Fruit fly (Drosophila melanogaster) whole organism, wandering third instar larva: ENCODE measurements around the gene pxb.

Source experiments
- Abd-B ChIP-seq: fragments of >200 bp; optimal IDR thresholded peaks from 2 replicates; lab custom pipeline; 2017; ENCODE audit warnings: missing biosample characterization, missing genetic modification characterization
- Jra ChIP-seq: sonication (Bioruptor generic); optimal IDR thresholded peaks from 2 replicates; lab custom pipeline; 2016; ENCODE audit warnings: missing biosample characterization, missing genetic modification characterization
- dl ChIP-seq, 2 experiments: fragments of 175-275, 200-275 bp in 1 of 2; fragments of 200-275 bp in 1 of 2; sonication (Bioruptor generic); optimal IDR thresholded peaks; lab custom pipeline; 2018; ENCODE audit warnings: mild to moderate bottlenecking in 2 of 2, missing biosample characterization in 2 of 2, missing genetic modification characterization in 2 of 2, moderate library complexity in 2 of 2; ENCODE audit not compliant: partially characterized antibody in 2 of 2, insufficient read depth in 1 of 2
- ey ChIP-seq: fragments of 200-800 bp; sonication (Bioruptor generic); optimal IDR thresholded peaks from 2 replicates; lab custom pipeline; 2016; ENCODE audit warnings: missing biosample characterization, missing genetic modification characterization
- pan ChIP-seq: fragments of >200 bp; optimal IDR thresholded peaks from 2 replicates; lab custom pipeline; 2017
- usp ChIP-seq: fragments of >200 bp; optimal IDR thresholded peaks from 2 replicates; lab custom pipeline; 2017; ENCODE audit warnings: missing biosample characterization, missing genetic modification characterization

- TF ChIP-seq Abd-B (GFP tag; lab: Kevin White, UChicago) (no peak), Jra (no peak), dl (GFP tag; optimal IDR thresholded peaks at IDR 0.05; lab: Kevin White, UChicago; ENCODE audit: insufficient read depth in 1 of 2, partially characterized antibody in 2 of 2) (peak; percentile 59 to 80), ey (GFP tag; lab: Kevin White, UChicago) (no peak), usp (GFP tag; lab: Kevin White, UChicago) (no peak), pan (lab: Kevin White, UChicago) (no peak)
Observed at dm6 chr3R:15664321-15665172, 1.4 kb upstream of the pxb start.
